Fruit fly (Drosophila melanogaster): ENCODE data around the gene TP53INP.

The TP53INP gene

dm6 chr3L:4359688-4360375 lies 46.9 kb upstream of the TP53INP start:
- no peak for TF ChIP-seq dmrt93B (GFP tag; optimal IDR thresholded peaks at IDR 0.05)
- TF ChIP-seq Dfd (GFP tag; optimal IDR thresholded peaks at IDR 0.05): peak; percentile 6
- TF ChIP-seq usp (GFP tag; optimal IDR thresholded peaks at IDR 0.05): no peak
- TF ChIP-seq Hr78 (GFP tag; optimal IDR thresholded peaks at IDR 0.05): no peak

- TF ChIP-seq Hr83 (GFP tag; optimal IDR thresholded peaks at IDR 0.05; ENCODE audit: poor library complexity, severe bottlenecking) (no peak), brk (GFP tag; optimal IDR thresholded peaks at IDR 0.05) (peak; percentile 3), h (GFP tag; optimal IDR thresholded peaks at IDR 0.05) (peak; percentile 45), Dif (GFP tag; optimal IDR thresholded peaks at IDR 0.05; ENCODE audit: partially characterized antibody) (peak; percentile 35), dsf (GFP tag; optimal IDR thresholded peaks at IDR 0.05; ENCODE audit: borderline replicate concordance) (no peak), sv (GFP tag; optimal IDR thresholded peaks at IDR 0.05) (no peak), sage (GFP tag; optimal IDR thresholded peaks at IDR 0.05) (peak; percentile 7), Vsx2 (GFP tag; optimal IDR thresholded peaks at IDR 0.05; ENCODE audit: partially characterized antibody) (peak; percentile 53), CrebA (GFP tag; optimal IDR thresholded peaks at IDR 0.05; ENCODE audit: borderline replicate concordance) (peak; percentile 50)
These were observed 46.4 kb upstream of the TP53INP start for dm6 chr3L:4360376-4360703.

dm6 chr3L:4362937-4363336 lies 43.8 kb upstream of the TP53INP start:
- TF ChIP-seq Vsx2 (GFP tag; optimal IDR thresholded peaks at IDR 0.05; ENCODE audit: partially characterized antibody) (no peak), Dfd (GFP tag; optimal IDR thresholded peaks at IDR 0.05) (no peak), Rel (GFP tag; optimal IDR thresholded peaks at IDR 0.05) (no peak), Rel (tag; optimal IDR thresholded peaks at IDR 0.05) (no peak), tai (GFP tag; optimal IDR thresholded peaks at IDR 0.05) (no peak), pan (optimal IDR thresholded peaks at IDR 0.05) (no peak), dsf (GFP tag; optimal IDR thresholded peaks at IDR 0.05; ENCODE audit: borderline replicate concordance) (no peak), CG32264 (GFP tag; optimal IDR thresholded peaks at IDR 0.05) (no peak), HLH106 (tag; optimal IDR thresholded peaks at IDR 0.05) (no peak), br (GFP tag; optimal IDR thresholded peaks at IDR 0.05) (no peak), Dif (GFP tag; optimal IDR thresholded peaks at IDR 0.05; ENCODE audit: partially characterized antibody) (no peak), foxo (GFP tag; optimal IDR thresholded peaks at IDR 0.05) (no peak), Abd-B (GFP tag; optimal IDR thresholded peaks at IDR 0.05) (no peak), brk (GFP tag; optimal IDR thresholded peaks at IDR 0.05) (no peak)

- no peak for TF ChIP-seq fru (GFP tag; optimal IDR thresholded peaks at IDR 0.05)
- no peak for TF ChIP-seq usp (GFP tag; optimal IDR thresholded peaks at IDR 0.05)
- no peak for TF ChIP-seq Sp1 (GFP tag; optimal IDR thresholded peaks at IDR 0.05)
- no peak for TF ChIP-seq psq (GFP tag; optimal IDR thresholded peaks at IDR 0.05)
- no peak for TF ChIP-seq N (GFP tag; optimal IDR thresholded peaks at IDR 0.05)
- no peak for TF ChIP-seq GATAd (GFP tag; optimal IDR thresholded peaks at IDR 0.05)
- no peak for TF ChIP-seq tai (GFP tag; optimal IDR thresholded peaks at IDR 0.05)
- no peak for TF ChIP-seq dmrt93B (GFP tag; optimal IDR thresholded peaks at IDR 0.05)
- no peak for TF ChIP-seq ey (GFP tag; optimal IDR thresholded peaks at IDR 0.05)
- TF ChIP-seq woc (GFP tag; optimal IDR thresholded peaks at IDR 0.05): no peak
- no peak for TF ChIP-seq dl (GFP tag; optimal IDR thresholded peaks at IDR 0.05; ENCODE audit: insufficient read depth in 1 of 2, partially characterized antibody in 2 of 2)
- TF ChIP-seq Hr83 (GFP tag; optimal IDR thresholded peaks at IDR 0.05; ENCODE audit: poor library complexity, severe bottlenecking): no peak
- TF ChIP-seq dsf (GFP tag; optimal IDR thresholded peaks at IDR 0.05; ENCODE audit: borderline replicate concordance): no peak
- no peak for TF ChIP-seq lola (GFP tag; optimal IDR thresholded peaks at IDR 0.05)
- TF ChIP-seq OdsH (GFP tag; optimal IDR thresholded peaks at IDR 0.05): no peak
These were observed 43.3 kb upstream of the TP53INP start for dm6 chr3L:4363484-4363883.
